Fruit fly (Drosophila melanogaster) whole organism, adult: ENCODE data around the gene CG43245.

Experiments
- CG11617 ChIP-seq: fragments of 200-800 bp; sonication (Bioruptor generic); optimal IDR thresholded peaks from 2 replicates; lab custom pipeline; 2017; ENCODE audit warnings: mild to moderate bottlenecking, missing biosample characterization, missing genetic modification reagents, missing genetic modification characterization
- CG1620 ChIP-seq: fragments of 200-800 bp; sonication (Bioruptor generic); optimal IDR thresholded peaks from 2 replicates; lab custom pipeline; 2016; ENCODE audit warnings: missing biosample characterization, missing genetic modification characterization
- CG5204 ChIP-seq: fragments of 200-800 bp; sonication (Bioruptor generic); optimal IDR thresholded peaks from 2 replicates; lab custom pipeline; 2016; ENCODE audit warnings: missing biosample characterization, missing genetic modification characterization
- CG7101 ChIP-seq: fragments of 200-800 bp; sonication (Bioruptor generic); optimal IDR thresholded peaks from 2 replicates; lab custom pipeline; 2018; ENCODE audit warnings: missing biosample characterization, mild to moderate bottlenecking, missing genetic modification characterization, moderate library complexity
- Clk ChIP-seq: fragments of 200-800 bp; sonication (Bioruptor generic); optimal IDR thresholded peaks from 2 replicates; lab custom pipeline; 2017; ENCODE audit warnings: missing biosample characterization, missing genetic modification characterization
- Crg-1 ChIP-seq: fragments of 200-800 bp; sonication (Bioruptor generic); optimal IDR thresholded peaks from 2 replicates; lab custom pipeline; 2016; ENCODE audit warnings: missing biosample characterization, missing genetic modification characterization
- cnc ChIP-seq, 2 experiments: fragments of >200 bp; optimal IDR thresholded peaks; 2 replicates each; lab custom pipeline; 2017
- kay ChIP-seq: fragments of 200-800 bp; sonication (Bioruptor generic); peaks from one replicate; lab custom pipeline; 2016; ENCODE audit warnings: missing biosample characterization, missing genetic modification characterization, borderline replicate concordance

DNA sequence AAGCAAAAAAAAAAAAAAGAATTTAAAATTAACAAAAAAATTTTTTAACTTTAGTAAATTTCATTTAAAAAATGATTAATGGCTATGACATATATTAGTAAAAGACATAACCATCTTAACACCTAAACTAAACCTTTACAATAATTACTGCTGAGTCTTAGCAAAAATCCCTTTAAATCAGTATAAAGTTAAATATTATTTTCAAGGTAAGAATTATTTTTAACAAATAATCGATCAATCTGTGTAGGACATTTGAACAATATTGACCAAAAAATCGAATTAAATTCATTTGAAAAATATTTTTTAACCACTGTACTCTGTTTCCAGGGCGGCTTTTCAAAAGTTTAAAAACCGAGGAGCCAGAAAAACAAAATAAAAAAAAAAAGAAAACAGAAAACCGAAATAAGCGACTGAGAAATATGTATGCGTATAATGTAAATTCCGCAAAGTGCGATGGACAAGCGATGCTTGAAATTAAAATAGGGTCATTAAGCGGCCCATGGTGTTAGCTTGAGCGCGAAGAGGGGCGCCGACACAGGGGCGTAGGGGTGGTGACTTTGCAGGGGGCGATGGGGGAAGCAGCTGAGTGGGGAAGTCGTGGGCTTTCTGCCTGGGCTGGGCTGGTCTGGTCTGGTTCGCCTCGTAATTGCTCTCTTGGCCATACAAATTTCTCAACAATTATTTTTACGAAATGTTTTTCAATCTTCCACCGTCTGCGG is 14.4 kb downstream of the CG43245 start:
- no peak for TF ChIP-seq Crg-1 (GFP tag; lab: Kevin White, UChicago)
- TF ChIP-seq CG1620 (GFP tag; lab: Kevin White, UChicago): no peak
- no peak for TF ChIP-seq cnc (optimal IDR thresholded peaks at IDR 0.05; lab: Kevin White, UChicago)
- TF ChIP-seq kay (GFP tag; lab: Kevin White, UChicago): no peak
- no peak for TF ChIP-seq CG11617
- no peak for TF ChIP-seq CG7101 (tag; lab: Kevin White, UChicago)
- no peak for TF ChIP-seq Clk (GFP tag; lab: Kevin White, UChicago)
- TF ChIP-seq CG5204 (GFP tag; lab: Kevin White, UChicago): no peak
